Worm (Caenorhabditis elegans): ENCODE results near the gene wdr-83.

Gene wdr-83

ce11 chrII:5031612-5032011, at the start of gene wdr-83:
Gene wdr-83 (minus strand): TSS chrII:5031712.
- no peak for TF ChIP-seq ZK546.5 (tag; optimal IDR thresholded peaks at IDR 0.05)

- no peak for TF ChIP-seq elt-3 (tag; optimal IDR thresholded peaks at IDR 0.05)
Measured at ce11 chrII:5071265-5071664, 39.8 kb upstream of the wdr-83 start, which contains the start of gene C27A2.7. Gene C27A2.7 (minus strand): TSS chrII:5071365.

- TF ChIP-seq pqm-1 (tag; optimal IDR thresholded peaks at IDR 0.05) (no peak), snpc-4 (tag; optimal IDR thresholded peaks at IDR 0.05) (no peak)
Measured at ce11 chrII:5069525-5069924, 38.0 kb upstream of the wdr-83 start, which contains the start of gene idpb-2. Gene idpb-2 (minus strand): TSS chrII:5069625.

- no peak for TF ChIP-seq ztf-4 (tag; optimal IDR thresholded peaks at IDR 0.05)
- no peak for TF ChIP-seq nhr-67 (tag; optimal IDR thresholded peaks at IDR 0.05)
Measured at ce11 chrII:5067927-5068326, 36.4 kb upstream of the wdr-83 start, which contains the start of gene C27A2.8. Gene C27A2.8 (minus strand): TSS chrII:5068043.

- TF ChIP-seq pqm-1 (tag; optimal IDR thresholded peaks at IDR 0.05) (no peak), egl-27 (tag; optimal IDR thresholded peaks at IDR 0.05) (no peak)
Measured at ce11 chrII:5066967-5067366, 35.5 kb upstream of the wdr-83 start.

ce11 chrII:5061794-5062368, 30.4 kb upstream of the wdr-83 start, which contains the start of gene smc-5:
Gene smc-5 (plus strand): TSS chrII:5062125.
- TF ChIP-seq R02D3.7 (tag; optimal IDR thresholded peaks at IDR 0.05) (peak; percentile 23), aly-2 (tag; optimal IDR thresholded peaks at IDR 0.05) (no peak), nhr-237 (tag; optimal IDR thresholded peaks at IDR 0.05) (no peak), unc-39 (tag; optimal IDR thresholded peaks at IDR 0.05) (no peak), skn-1 (tag; optimal IDR thresholded peaks at IDR 0.05) (peak; percentile 57), mdl-1 (tag; optimal IDR thresholded peaks at IDR 0.05) (no peak), lin-15B (tag; optimal IDR thresholded peaks at IDR 0.05) (peak; percentile 90), lin-39 (tag; optimal IDR thresholded peaks at IDR 0.05) (peak; percentile 16), mml-1 (tag; optimal IDR thresholded peaks at IDR 0.05) (no peak), jun-1 (tag; optimal IDR thresholded peaks at IDR 0.05) (peak; percentile 2), nfya-1 (tag; optimal IDR thresholded peaks at IDR 0.05; ENCODE audit: insufficient read depth) (peak; percentile 81), snpc-4 (tag; optimal IDR thresholded peaks at IDR 0.05) (peak; percentile 86), fos-1 (tag; optimal IDR thresholded peaks at IDR 0.05) (no peak), nhr-23 (tag; optimal IDR thresholded peaks at IDR 0.05) (peak; percentile 80), egl-5 (tag; optimal IDR thresholded peaks at IDR 0.05) (peak; percentile 74), ceh-28 (tag; optimal IDR thresholded peaks at IDR 0.05) (no peak), nhr-43 (tag; optimal IDR thresholded peaks at IDR 0.05; ENCODE audit: poor library complexity, severe bottlenecking) (peak; percentile 51), fkh-10 (GFP tag; optimal IDR thresholded peaks at IDR 0.05) (peak; percentile 13), pqm-1 (tag; optimal IDR thresholded peaks at IDR 0.05) (peak; percentile 36)

- no peak for TF ChIP-seq nhr-28 (tag; optimal IDR thresholded peaks at IDR 0.05)
- TF ChIP-seq lin-39 (tag; optimal IDR thresholded peaks at IDR 0.05), result no peak
- no peak for TF ChIP-seq lin-15B (tag; optimal IDR thresholded peaks at IDR 0.05)
- TF ChIP-seq nhr-237 (tag; optimal IDR thresholded peaks at IDR 0.05), result no peak
- no peak for TF ChIP-seq nhr-11 (tag; optimal IDR thresholded peaks at IDR 0.05)
- TF ChIP-seq zag-1 (tag; optimal IDR thresholded peaks at IDR 0.05), result no peak
- TF ChIP-seq pqm-1 (tag; optimal IDR thresholded peaks at IDR 0.05), result no peak
- TF ChIP-seq hmg-11 (tag; optimal IDR thresholded peaks at IDR 0.05), result no peak
- TF ChIP-seq unc-39 (tag; optimal IDR thresholded peaks at IDR 0.05), result no peak
- TF ChIP-seq pha-4 (tag; optimal IDR thresholded peaks at IDR 0.05), result no peak
- TF ChIP-seq ztf-4 (tag; optimal IDR thresholded peaks at IDR 0.05), result no peak
- no peak for TF ChIP-seq nhr-23 (tag; optimal IDR thresholded peaks at IDR 0.05)
- no peak for TF ChIP-seq aly-2 (tag; optimal IDR thresholded peaks at IDR 0.05)
Measured at ce11 chrII:5060719-5061118, 29.2 kb upstream of the wdr-83 start, which contains the start of gene pho-12. Gene pho-12 (minus strand): TSS chrII:5060819.

Data from whole organism, L3 larva.